Worm (Caenorhabditis elegans) whole organism, L3 larva: ENCODE results near the gene rnh-1.0.

Source experiments
- egl-27 ChIP-seq: sonication (generic microtip); optimal IDR thresholded peaks from 4 replicates; lab custom pipeline; 2017; ENCODE audit warnings: missing biosample characterization, missing genetic modification reagents, missing genetic modification characterization
- elt-3 ChIP-seq, 3 experiments: fragments of 150-350 bp in 1 of 3; sonication (generic microtip) in 2 of 3; optimal IDR thresholded peaks; 2 replicates in 2 of 3; 4 replicates in 1 of 3; lab custom pipeline; 2014 to 2017; ENCODE audit warnings: missing biosample characterization in 3 of 3, missing genetic modification characterization in 3 of 3
- eor-1 ChIP-seq, 2 experiments: fragments of 150-350 bp; optimal IDR thresholded peaks; 2 replicates each; lab custom pipeline; 2014 to 2018; ENCODE audit warnings: missing biosample characterization in 2 of 2, missing genetic modification characterization in 2 of 2
- mdl-1 ChIP-seq: fragments of 150-350 bp; optimal IDR thresholded peaks from 2 replicates; lab custom pipeline; 2014; ENCODE audit warnings: missing biosample characterization, missing genetic modification characterization
- nfya-1 ChIP-seq: sonication (generic microtip); optimal IDR thresholded peaks from 2 replicates; lab custom pipeline; 2017; ENCODE audit warnings: missing genetic modification characterization, mild to moderate bottlenecking, missing compliant biosample characterization, antibody characterized with exemption, moderate library complexity; ENCODE audit not compliant: insufficient read depth
- nhr-237 ChIP-seq: fragments of 150-350 bp; optimal IDR thresholded peaks from 2 replicates; lab custom pipeline; 2014; ENCODE audit warnings: missing biosample characterization, missing genetic modification characterization
- skn-1 ChIP-seq: fragments of 150-350 bp; optimal IDR thresholded peaks from 2 replicates; lab custom pipeline; 2014; ENCODE audit warnings: missing biosample characterization, missing genetic modification characterization
- unc-39 ChIP-seq: sonication (generic microtip); optimal IDR thresholded peaks from 4 replicates; lab custom pipeline; 2017; ENCODE audit warnings: missing biosample characterization, missing genetic modification characterization
- ztf-11 ChIP-seq: fragments of 150-350 bp; optimal IDR thresholded peaks from 2 replicates; lab custom pipeline; 2014; ENCODE audit warnings: missing biosample characterization, missing genetic modification characterization

DNA sequence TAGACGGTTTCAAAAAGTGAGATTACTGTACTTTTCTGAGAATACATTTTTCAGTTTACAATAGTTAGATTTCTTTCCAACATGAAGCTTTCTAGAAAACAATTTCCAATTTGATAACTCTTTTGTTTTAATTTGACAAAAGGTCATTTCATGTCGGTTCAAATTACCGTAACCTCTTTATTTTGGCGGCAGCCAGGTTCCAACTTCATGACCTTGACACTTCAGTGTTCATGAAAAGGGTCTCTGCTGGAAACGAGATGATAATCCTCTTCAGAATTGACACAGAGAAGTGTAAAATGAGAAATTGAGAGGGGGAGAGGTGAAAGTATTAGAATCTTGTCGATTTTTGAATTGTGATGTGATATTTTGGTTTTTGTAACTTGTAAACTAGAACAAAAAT, 26.4 kb downstream of the rnh-1.0 start:
- TF ChIP-seq eor-1 (tag; optimal IDR thresholded peaks at IDR 0.05; lab: Kevin White, UChicago) (no peak), mdl-1 (no peak), egl-27 (tag; lab: Kevin White, UChicago) (no peak), nhr-237 (tag; lab: Kevin White, UChicago) (no peak), nfya-1 (no peak), unc-39 (tag; lab: Kevin White, UChicago) (no peak), elt-3 (tag; optimal IDR thresholded peaks at IDR 0.05; lab: Kevin White, UChicago) (peak in 1 of 3 experiments; percentile 3), ztf-11 (tag; lab: Kevin White, UChicago) (no peak), skn-1 (no peak)
